Worm (Caenorhabditis elegans) whole organism, young adult: ENCODE data around the gene nhr-154.

Experiments used
- B0035.1 ChIP-seq: sonication (generic microtip); optimal IDR thresholded peaks from 2 replicates; lab custom pipeline; 2016; ENCODE audit warnings: missing genetic modification characterization, mild to moderate bottlenecking, missing compliant biosample characterization, missing genotype, missing genetic modification reagents
- B0261.1 ChIP-seq: sonication (generic microtip); optimal IDR thresholded peaks from 2 replicates; lab custom pipeline; 2016; ENCODE audit warnings: mild to moderate bottlenecking, missing genetic modification characterization, moderate library complexity, missing compliant biosample characterization
- C06A6.2 ChIP-seq: fragments of 200-800 bp; sonication (Bioruptor generic); conservative IDR thresholded peaks from 2 replicates; pipeline ENCODE4 v1.3.6; 2022; ENCODE audit warnings: missing genetic modification characterization, missing compliant biosample characterization
- D2030.7 ChIP-seq: fragments of 200-800 bp; sonication (Bioruptor generic); IDR thresholded peaks from 2 replicates; pipeline ENCODE4 v1.3.6; 2022; ENCODE audit warnings: missing genetic modification reagents, missing genetic modification characterization, missing compliant biosample characterization
- F55B11.4 ChIP-seq: sonication (generic microtip); optimal IDR thresholded peaks from 2 replicates; lab custom pipeline; 2016; ENCODE audit warnings: missing compliant biosample characterization, missing genetic modification characterization, borderline replicate concordance; ENCODE audit not compliant: insufficient read depth
- K11D2.4 ChIP-seq: fragments of 200-800 bp; sonication (Bioruptor generic); IDR thresholded peaks from 2 replicates; pipeline ENCODE4 v1.3.6; 2022; ENCODE audit warnings: missing genetic modification reagents, missing genetic modification characterization, missing compliant biosample characterization
- Y67H2A.10 ChIP-seq: fragments of 200-800 bp; sonication (Bioruptor generic); conservative IDR thresholded peaks from 2 replicates; pipeline ENCODE4 v1.3.6; 2022; ENCODE audit warnings: missing genetic modification reagents, missing genetic modification characterization, missing compliant biosample characterization
- Y95B8A.8 ChIP-seq: fragments of 200-800 bp; sonication (Bioruptor generic); IDR thresholded peaks from 2 replicates; pipeline ENCODE4 v1.3.6; 2022; ENCODE audit warnings: missing genetic modification reagents, missing genetic modification characterization, missing compliant biosample characterization
- ZK185.1 ChIP-seq: sonication (generic microtip); optimal IDR thresholded peaks from 2 replicates; lab custom pipeline; 2016; ENCODE audit warnings: mild to moderate bottlenecking, missing genetic modification characterization, missing compliant biosample characterization; ENCODE audit not compliant: poor library complexity, severe bottlenecking
- akir-1 ChIP-seq: fragments of 200-800 bp; sonication (Bioruptor generic); optimal IDR thresholded peaks from 2 replicates; lab custom pipeline; 2018; ENCODE audit warnings: mild to moderate bottlenecking, missing genetic modification characterization, moderate library complexity, missing compliant biosample characterization
- ama-1 ChIP-seq, 3 experiments: fragments of 150-350 bp in 1 of 3; sonication (generic microtip) in 2 of 3; optimal IDR thresholded peaks; 2 replicates each; lab custom pipeline; 2014 to 2018; ENCODE audit warnings: missing biosample characterization in 2 of 3, missing genetic modification characterization in 2 of 3, missing genetic modification reagents in 2 of 3
- aptf-2 ChIP-seq: fragments of 200-800 bp; sonication (Bioruptor generic); conservative IDR thresholded peaks from 2 replicates; pipeline ENCODE4 v1.3.6; 2022; ENCODE audit warnings: missing genetic modification reagents, missing genetic modification characterization, missing compliant biosample characterization
- aptf-3 ChIP-seq: fragments of 200-800 bp; sonication (Bioruptor generic); IDR thresholded peaks from 2 replicates; pipeline ENCODE4 v1.3.6; 2022; ENCODE audit warnings: missing genetic modification characterization, missing compliant biosample characterization
- attf-6 ChIP-seq: fragments of 200-800 bp; sonication (Bioruptor generic); IDR thresholded peaks from 2 replicates; pipeline ENCODE4 v1.3.6; 2022; ENCODE audit warnings: missing genetic modification reagents, missing genetic modification characterization, missing compliant biosample characterization
- bed-2 ChIP-seq: fragments of 200-800 bp; sonication (Bioruptor generic); IDR thresholded peaks from 2 replicates; pipeline ENCODE4 v1.3.6; 2022; ENCODE audit warnings: missing genetic modification reagents, missing genetic modification characterization, missing compliant biosample characterization
- ccch-3 ChIP-seq: fragments of 200-800 bp; sonication (Bioruptor generic); optimal IDR thresholded peaks from 2 replicates; lab custom pipeline; 2018; ENCODE audit warnings: mild to moderate bottlenecking, missing genetic modification characterization, missing compliant biosample characterization
- cebp-1 ChIP-seq, 2 experiments: fragments of 200-800 bp in 1 of 2; sonication (Bioruptor generic) in 1 of 2; sonication (generic microtip) in 1 of 2; IDR thresholded peaks in 1 of 2; optimal IDR thresholded peaks in 1 of 2; 2 replicates each; pipeline versions ENCODE4 v1.3.6 to Lab custom; 2017 to 2022; ENCODE audit warnings: missing compliant biosample characterization in 2 of 2, missing genetic modification characterization in 2 of 2, mild to moderate bottlenecking in 1 of 2, missing genetic modification reagents in 1 of 2, moderate library complexity in 1 of 2
- cebp-2 ChIP-seq: fragments of 200-800 bp; sonication (Bioruptor generic); IDR thresholded peaks from 2 replicates; pipeline ENCODE4 v1.3.6; 2022; ENCODE audit warnings: missing genetic modification characterization, missing compliant biosample characterization
- ekl-4 ChIP-seq: fragments of 200-800 bp; sonication (Bioruptor generic); IDR thresholded peaks from 2 replicates; pipeline ENCODE4 v1.3.6; 2022; ENCODE audit warnings: missing genetic modification reagents, missing genetic modification characterization, missing compliant biosample characterization
- fkh-3 ChIP-seq: sonication (generic microtip); optimal IDR thresholded peaks from 2 replicates; lab custom pipeline; 2016; ENCODE audit warnings: mild to moderate bottlenecking, missing genetic modification characterization, missing compliant biosample characterization
- hlh-12 ChIP-seq: sonication (generic microtip); optimal IDR thresholded peaks from 2 replicates; lab custom pipeline; 2016; ENCODE audit warnings: missing genetic modification characterization, missing compliant biosample characterization
- hrde-1 ChIP-seq: sonication (generic microtip); optimal IDR thresholded peaks from 2 replicates; lab custom pipeline; 2016; ENCODE audit warnings: missing genetic modification characterization, mild to moderate bottlenecking, missing compliant biosample characterization, moderate library complexity, missing genotype, missing genetic modification reagents, borderline replicate concordance
- hsf-1 ChIP-seq: fragments of 200-800 bp; sonication (Bioruptor generic); IDR thresholded peaks from 2 replicates; pipeline ENCODE4 v1.3.6; 2022; ENCODE audit warnings: missing genetic modification reagents, missing genetic modification characterization, missing compliant biosample characterization
- lag-1 ChIP-seq: fragments of 200-800 bp; sonication (Bioruptor generic); IDR thresholded peaks from 2 replicates; pipeline ENCODE4 v1.3.6; 2022; ENCODE audit warnings: missing genetic modification reagents, missing genetic modification characterization, missing compliant biosample characterization
- lsl-1 ChIP-seq: fragments of 200-800 bp; sonication (Bioruptor generic); optimal IDR thresholded peaks from 2 replicates; lab custom pipeline; 2018; ENCODE audit warnings: mild to moderate bottlenecking, missing genetic modification characterization, moderate library complexity, missing compliant biosample characterization
- madf-6 ChIP-seq: fragments of 200-800 bp; sonication (Bioruptor generic); IDR thresholded peaks from 2 replicates; pipeline ENCODE4 v1.3.6; 2022; ENCODE audit warnings: missing genetic modification reagents, missing genetic modification characterization, missing compliant biosample characterization
- mes-4 ChIP-seq: sonication (generic microtip); optimal IDR thresholded peaks from 2 replicates; lab custom pipeline; 2016; ENCODE audit warnings: missing genotype, missing genetic modification characterization, missing compliant biosample characterization
- nfya-2 ChIP-seq: fragments of 200-800 bp; sonication (Bioruptor generic); IDR thresholded peaks from 2 replicates; pipeline ENCODE4 v1.3.6; 2022; ENCODE audit warnings: missing genetic modification reagents, missing genetic modification characterization, missing compliant biosample characterization
- nhr-120 ChIP-seq: fragments of 200-800 bp; sonication (Bioruptor generic); IDR thresholded peaks from 2 replicates; pipeline ENCODE4 v1.3.6; 2022; ENCODE audit warnings: missing genetic modification characterization, missing compliant biosample characterization
- nhr-80 ChIP-seq: sonication (generic microtip); optimal IDR thresholded peaks from 2 replicates; lab custom pipeline; 2016; ENCODE audit warnings: missing genetic modification characterization, missing compliant biosample characterization
- sdz-38 ChIP-seq: sonication (generic microtip); optimal IDR thresholded peaks from 2 replicates; lab custom pipeline; 2016; ENCODE audit warnings: missing genotype, missing genetic modification characterization, missing compliant biosample characterization
- snpc-1.3 ChIP-seq: sonication (generic microtip); optimal IDR thresholded peaks from 2 replicates; lab custom pipeline; 2017; ENCODE audit warnings: missing genetic modification characterization, mild to moderate bottlenecking, missing compliant biosample characterization, antibody characterized with exemption, moderate library complexity, missing genotype, missing genetic modification reagents; ENCODE audit not compliant: insufficient read depth
- snpc-3.4 ChIP-seq: sonication (generic microtip); optimal IDR thresholded peaks from 2 replicates; lab custom pipeline; 2017; ENCODE audit warnings: missing genetic modification characterization, mild to moderate bottlenecking, missing compliant biosample characterization, antibody characterized with exemption, moderate library complexity, missing genotype, missing genetic modification reagents
- tlf-1 ChIP-seq: fragments of 200-800 bp; sonication (Bioruptor generic); optimal IDR thresholded peaks from 2 replicates; lab custom pipeline; 2018; ENCODE audit warnings: mild to moderate bottlenecking, missing genetic modification characterization, missing compliant biosample characterization
- unc-130 ChIP-seq: sonication (generic microtip); optimal IDR thresholded peaks from 2 replicates; lab custom pipeline; 2016; ENCODE audit warnings: missing genetic modification reagents, missing genetic modification characterization, missing compliant biosample characterization
- zim-3 ChIP-seq: sonication (generic microtip); optimal IDR thresholded peaks from 2 replicates; lab custom pipeline; 2017; ENCODE audit warnings: mild to moderate bottlenecking, missing genetic modification characterization, moderate library complexity, missing compliant biosample characterization
- ztf-18 ChIP-seq: sonication (generic microtip); optimal IDR thresholded peaks from 2 replicates; lab custom pipeline; 2016; ENCODE audit warnings: missing genotype, mild to moderate bottlenecking, missing genetic modification characterization, missing compliant biosample characterization
- ztf-22 ChIP-seq: fragments of 200-800 bp; sonication (Bioruptor generic); optimal IDR thresholded peaks from 2 replicates; lab custom pipeline; 2018; ENCODE audit warnings: mild to moderate bottlenecking, missing genetic modification characterization, moderate library complexity, missing compliant biosample characterization
- ztf-3 ChIP-seq: fragments of 200-800 bp; sonication (Bioruptor generic); optimal IDR thresholded peaks from 2 replicates; lab custom pipeline; 2018; ENCODE audit warnings: mild to moderate bottlenecking, missing genetic modification characterization, missing compliant biosample characterization
- ztf-6 ChIP-seq: fragments of 200-800 bp; sonication (Bioruptor generic); IDR thresholded peaks from 2 replicates; pipeline ENCODE4 v1.3.6; 2022; ENCODE audit warnings: missing genetic modification reagents, missing genetic modification characterization, missing compliant biosample characterization

The nhr-154 gene

DNA sequence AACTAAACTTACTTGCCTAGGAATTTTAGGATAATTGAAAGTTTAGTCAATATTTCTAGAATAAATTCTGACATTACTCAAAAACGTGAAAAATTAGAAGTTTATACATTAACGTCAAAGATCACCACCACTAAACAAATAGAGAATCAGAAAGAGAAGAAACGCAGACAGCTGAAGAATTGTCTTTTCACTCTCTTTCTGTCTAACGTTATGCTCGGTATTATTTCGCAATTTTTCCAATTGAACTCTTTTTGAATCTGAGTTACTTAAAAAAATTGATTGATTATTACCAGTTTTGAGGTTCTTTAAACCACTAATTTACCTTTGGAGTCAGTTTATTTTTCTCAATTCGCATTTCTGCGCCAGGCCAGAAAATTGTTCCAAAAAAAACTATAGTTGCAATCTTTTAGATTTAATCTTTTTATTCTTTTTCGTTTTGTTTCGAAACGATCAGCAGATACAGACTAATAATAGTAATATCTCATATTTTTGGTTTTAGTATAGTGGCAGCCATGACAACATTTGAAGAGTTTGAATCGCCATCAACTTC is at the start of gene nhr-154:
nhr-154 (plus strand) TSS at position 500 of the 550 bp plus-strand sequence.
- no peak for TF ChIP-seq zim-3 (tag; lab: Kevin White, UChicago)
- peak; percentile 1 for TF ChIP-seq nhr-80 (tag; lab: Kevin White, UChicago)
- TF ChIP-seq lag-1 (GFP tag; lab: Robert Waterston, UW), result no peak
- no peak for TF ChIP-seq D2030.7 (GFP tag; lab: Robert Waterston, UW)
- TF ChIP-seq cebp-1 (GFP tag; IDR thresholded peaks at IDR 0.05; lab: Robert Waterston, UW), result peak; percentile 91
- peak; percentile 97 for TF ChIP-seq cebp-1 (tag; optimal IDR thresholded peaks at IDR 0.05; lab: Kevin White, UChicago)

DNA sequence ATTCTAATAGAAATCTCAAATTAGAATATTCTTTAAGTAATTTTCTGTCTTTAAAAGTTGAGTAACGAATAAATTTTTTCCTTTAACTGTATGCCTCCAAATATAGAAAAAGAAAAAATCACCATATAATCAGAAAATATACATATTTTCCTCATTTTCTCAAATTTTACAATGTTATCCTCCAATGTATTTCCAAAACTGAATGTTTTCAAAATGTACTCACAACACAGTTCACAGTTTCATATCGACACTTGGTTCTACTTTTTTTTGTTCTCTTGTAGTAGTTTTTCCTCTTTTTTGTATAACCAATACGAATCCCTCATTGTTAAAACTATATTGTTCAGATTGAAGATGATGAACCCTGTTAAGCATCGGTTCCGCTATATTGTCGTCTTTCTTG is 47.5 kb upstream of the nhr-154 start, which contains the start of gene F10C2.7:
F10C2.7 (plus strand) TSS at position 301 of the 400 bp plus-strand sequence.
- TF ChIP-seq ztf-18 (tag; lab: Kevin White, UChicago), result no peak
- TF ChIP-seq ztf-6, result no peak
- TF ChIP-seq akir-1 (GFP tag; lab: Kevin White, UChicago), result no peak

DNA sequence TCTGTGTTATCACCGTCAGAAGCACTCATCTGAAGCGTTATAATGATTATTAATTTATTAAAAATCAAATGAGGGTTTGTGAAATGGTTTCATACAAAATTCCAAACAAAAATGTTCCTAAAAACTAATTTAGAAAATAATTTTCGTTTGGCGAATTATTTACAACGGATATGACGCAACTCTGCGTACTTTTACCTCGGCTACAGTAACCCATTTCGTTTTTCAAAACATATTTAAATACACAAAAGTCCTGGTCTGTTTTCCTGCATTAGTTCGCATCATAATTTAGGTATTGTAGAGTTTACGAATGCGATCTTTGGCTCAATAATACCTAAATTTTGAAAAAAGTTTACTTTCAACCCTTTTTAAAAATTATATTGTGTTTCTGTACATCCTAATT is 41.4 kb upstream of the nhr-154 start, which contains the start of gene R07B7.2:
R07B7.2 (minus strand) TSS at position 35 of the 400 bp plus-strand sequence.
- TF ChIP-seq ztf-22 (GFP tag; lab: Kevin White, UChicago) (no peak), sdz-38 (tag; lab: Kevin White, UChicago) (no peak), aptf-3 (GFP tag; lab: Robert Waterston, UW) (no peak), hrde-1 (tag; lab: Kevin White, UChicago) (peak; percentile 4), lsl-1 (peak; percentile 66)
- TF ChIP-seq, all 124 proteins: peak for 2

DNA sequence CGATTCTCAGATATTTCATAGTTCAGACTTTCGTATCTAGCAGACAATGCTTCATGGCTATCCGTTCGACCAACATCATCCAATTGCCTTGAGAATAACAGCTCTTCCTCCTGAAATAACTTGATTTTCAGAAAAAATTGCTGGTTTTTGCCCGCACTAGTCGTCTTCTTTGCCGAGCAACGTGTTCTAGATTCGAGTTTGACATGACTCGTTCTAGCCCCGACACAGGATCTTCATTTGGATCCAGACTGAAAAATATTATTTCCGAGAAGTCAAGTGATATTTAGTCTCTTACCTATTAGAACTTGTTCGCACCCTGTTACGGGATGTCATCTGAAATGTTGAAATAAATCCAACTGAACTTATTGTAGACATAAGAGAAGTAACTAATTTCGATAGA is 38.1 kb upstream of the nhr-154 start, which contains the start of gene clh-6:
clh-6 (minus strand) TSS at position 333 of the 400 bp plus-strand sequence.
- TF ChIP-seq lsl-1 (no peak), B0261.1 (no peak), aptf-2 (GFP tag; lab: Robert Waterston, UW) (no peak), snpc-1.3 (tag; lab: Kevin White, UChicago) (no peak), attf-6 (GFP tag; lab: Robert Waterston, UW) (0 out of 2 replicates have a peak, but pooled peaks have one; percentile 29), ekl-4 (GFP tag; lab: Robert Waterston, UW) (0 out of 2 replicates have a peak, but pooled peaks have one; percentile 40), bed-2 (no peak), tlf-1 (no peak), cebp-2 (GFP tag; lab: Robert Waterston, UW) (no peak), B0035.1 (tag; lab: Kevin White, UChicago) (peak; percentile 12), K11D2.4 (GFP tag; lab: Robert Waterston, UW) (no peak), hsf-1 (GFP tag; lab: Robert Waterston, UW) (peak; percentile 51; the same call in 1 of the 2 replicates), nfya-2 (GFP tag; lab: Robert Waterston, UW) (no peak), Y67H2A.10 (no peak), mes-4 (tag; lab: Kevin White, UChicago) (no peak), cebp-1 (GFP tag; IDR thresholded peaks at IDR 0.05; lab: Robert Waterston, UW) (no peak), cebp-1 (tag; optimal IDR thresholded peaks at IDR 0.05; lab: Kevin White, UChicago) (peak; percentile 35), D2030.7 (GFP tag; lab: Robert Waterston, UW) (no peak), ccch-3 (GFP tag; lab: Kevin White, UChicago) (no peak), fkh-3 (tag; lab: Kevin White, UChicago) (no peak), ztf-3 (GFP tag; lab: Kevin White, UChicago) (no peak), hlh-12 (no peak), Y95B8A.8 (no peak), unc-130 (GFP tag; lab: Kevin White, UChicago) (no peak), madf-6 (GFP tag; lab: Robert Waterston, UW) (0 out of 2 replicates have a peak, but pooled peaks have one; percentile 33), snpc-3.4 (peak; percentile 51), F55B11.4 (tag; lab: Kevin White, UChicago) (no peak), C06A6.2 (GFP tag; lab: Robert Waterston, UW) (no peak), ZK185.1 (no peak), ama-1 (optimal IDR thresholded peaks at IDR 0.05; lab: Kevin White, UChicago) (peak; percentile 38), ama-1 (GFP tag; optimal IDR thresholded peaks at IDR 0.05; lab: Kevin White, UChicago) (peak; percentile 14 to 72), nhr-120 (GFP tag; lab: Robert Waterston, UW) (no peak)
